Worm (Caenorhabditis elegans) whole organism, L2 larva: ENCODE results near the gene srj-4.

Experiments used
- C34F6.9 ChIP-seq: fragments of 150-350 bp; optimal IDR thresholded peaks from 2 replicates; lab custom pipeline; 2014; ENCODE audit warnings: missing biosample characterization, missing genetic modification characterization
- F13H6.1 ChIP-seq: sonication (generic microtip); optimal IDR thresholded peaks from 2 replicates; lab custom pipeline; 2016; ENCODE audit warnings: missing genetic modification characterization, missing compliant biosample characterization
- R02D3.7 ChIP-seq: fragments of 150-350 bp; optimal IDR thresholded peaks from 2 replicates; lab custom pipeline; 2014; ENCODE audit warnings: missing biosample characterization, missing genetic modification characterization
- ZK546.5 ChIP-seq: sonication (generic microtip); optimal IDR thresholded peaks from 2 replicates; lab custom pipeline; 2017; ENCODE audit warnings: missing biosample characterization, missing genetic modification characterization
- aly-2 ChIP-seq: fragments of 150-350 bp; optimal IDR thresholded peaks from 2 replicates; lab custom pipeline; 2014; ENCODE audit warnings: missing biosample characterization, missing genetic modification characterization
- ama-1 ChIP-seq: fragments of 150-350 bp; optimal IDR thresholded peaks from 2 replicates; lab custom pipeline; 2018; ENCODE audit warnings: inconsistent platforms
- blmp-1 ChIP-seq: sonication (generic microtip); optimal IDR thresholded peaks from 2 replicates; lab custom pipeline; 2017; ENCODE audit warnings: missing genetic modification characterization, mild to moderate bottlenecking, missing compliant biosample characterization, antibody characterized with exemption, moderate library complexity; ENCODE audit not compliant: insufficient read depth
- ceh-16 ChIP-seq: fragments of 150-350 bp; optimal IDR thresholded peaks from 2 replicates; lab custom pipeline; 2014; ENCODE audit warnings: missing biosample characterization, missing genetic modification characterization
- ceh-82 ChIP-seq: fragments of 150-350 bp; optimal IDR thresholded peaks from 2 replicates; lab custom pipeline; 2014; ENCODE audit warnings: missing biosample characterization, missing genetic modification characterization
- crh-2 ChIP-seq: sonication (generic microtip); optimal IDR thresholded peaks from 2 replicates; lab custom pipeline; 2017; ENCODE audit warnings: missing biosample characterization, missing genetic modification characterization
- dmd-4 ChIP-seq: sonication (generic microtip); optimal IDR thresholded peaks from 2 replicates; lab custom pipeline; 2017; ENCODE audit warnings: missing biosample characterization, missing genetic modification characterization
- elt-1 ChIP-seq: fragments of 150-350 bp; optimal IDR thresholded peaks from 2 replicates; lab custom pipeline; 2014; ENCODE audit warnings: missing biosample characterization, missing genetic modification characterization
- elt-3 ChIP-seq: sonication (generic microtip); optimal IDR thresholded peaks from 2 replicates; lab custom pipeline; 2017; ENCODE audit warnings: missing biosample characterization, missing genetic modification characterization
- fos-1 ChIP-seq: fragments of 150-350 bp; optimal IDR thresholded peaks from 2 replicates; lab custom pipeline; 2014; ENCODE audit warnings: missing biosample characterization, missing genetic modification characterization
- gmeb-1 ChIP-seq: fragments of 150-350 bp; optimal IDR thresholded peaks from 2 replicates; lab custom pipeline; 2014; ENCODE audit warnings: missing biosample characterization, missing genetic modification characterization
- lin-11 ChIP-seq: fragments of 150-350 bp; sonication (generic microtip); optimal IDR thresholded peaks from 2 replicates; lab custom pipeline; 2014; ENCODE audit warnings: missing biosample characterization, missing genetic modification characterization, inconsistent platforms, mixed read lengths
- mab-5 ChIP-seq: fragments of 150-350 bp; optimal IDR thresholded peaks from 2 replicates; lab custom pipeline; 2014; ENCODE audit warnings: missing biosample characterization, missing genetic modification characterization
- mbf-1 ChIP-seq: sonication (generic microtip); optimal IDR thresholded peaks from 2 replicates; lab custom pipeline; 2017; ENCODE audit warnings: missing biosample characterization, missing genetic modification characterization
- nhr-10 ChIP-seq: sonication (generic microtip); optimal IDR thresholded peaks from 2 replicates; lab custom pipeline; 2017; ENCODE audit warnings: missing biosample characterization, missing genetic modification characterization
- nhr-11 ChIP-seq: fragments of 150-350 bp; optimal IDR thresholded peaks from 2 replicates; lab custom pipeline; 2014; ENCODE audit warnings: missing biosample characterization, missing genetic modification characterization
- nhr-12 ChIP-seq: fragments of 150-350 bp; optimal IDR thresholded peaks from 2 replicates; lab custom pipeline; 2014; ENCODE audit warnings: missing biosample characterization, missing genetic modification characterization
- nhr-129 ChIP-seq: fragments of 150-350 bp; optimal IDR thresholded peaks from 2 replicates; lab custom pipeline; 2014; ENCODE audit warnings: missing biosample characterization, missing genetic modification characterization
- nhr-21 ChIP-seq: fragments of 150-350 bp; optimal IDR thresholded peaks from 2 replicates; lab custom pipeline; 2014; ENCODE audit warnings: missing biosample characterization, missing genetic modification characterization
- nhr-237 ChIP-seq: fragments of 150-350 bp; optimal IDR thresholded peaks from 2 replicates; lab custom pipeline; 2014; ENCODE audit warnings: missing biosample characterization, missing genetic modification characterization
- nhr-25 ChIP-seq: fragments of 150-350 bp; sonication (generic microtip); optimal IDR thresholded peaks from 3 replicates; lab custom pipeline; 2014; ENCODE audit warnings: missing biosample characterization, missing genetic modification characterization
- nhr-6 ChIP-seq: fragments of 150-350 bp; optimal IDR thresholded peaks from 2 replicates; lab custom pipeline; 2014; ENCODE audit warnings: missing biosample characterization, missing genetic modification characterization
- nhr-77 ChIP-seq: fragments of 150-350 bp; optimal IDR thresholded peaks from 2 replicates; lab custom pipeline; 2014; ENCODE audit warnings: missing biosample characterization, missing genetic modification characterization
- sma-3 ChIP-seq: sonication (generic microtip); optimal IDR thresholded peaks from 2 replicates; lab custom pipeline; 2016; ENCODE audit warnings: missing genetic modification reagents, missing genetic modification characterization, missing compliant biosample characterization
- sma-9 ChIP-seq, 2 experiments: fragments of 150-350 bp in 1 of 2; sonication (generic microtip) in 1 of 2; optimal IDR thresholded peaks; 2 replicates each; lab custom pipeline; 2014 to 2016; ENCODE audit warnings: missing genetic modification characterization in 2 of 2, mild to moderate bottlenecking in 1 of 2, missing biosample characterization in 1 of 2, missing compliant biosample characterization in 1 of 2, missing genetic modification reagents in 1 of 2, moderate library complexity in 1 of 2
- snpc-4 ChIP-seq: fragments of 150-350 bp; optimal IDR thresholded peaks from 2 replicates; lab custom pipeline; 2014; ENCODE audit warnings: missing biosample characterization, missing genetic modification characterization
- unc-55 ChIP-seq: fragments of 150-350 bp; sonication (generic microtip); optimal IDR thresholded peaks from 3 replicates; lab custom pipeline; 2014; ENCODE audit warnings: missing biosample characterization, missing genetic modification reagents, missing genetic modification characterization
- zag-1 ChIP-seq: fragments of 150-350 bp; optimal IDR thresholded peaks from 2 replicates; lab custom pipeline; 2014; ENCODE audit warnings: missing biosample characterization, missing genetic modification characterization
- ztf-1 ChIP-seq: fragments of 200-800 bp; sonication (Bioruptor generic); conservative IDR thresholded peaks from 2 replicates; pipeline ENCODE4 v1.3.6; 2022; ENCODE audit warnings: missing genetic modification characterization, missing compliant biosample characterization
- ztf-4 ChIP-seq: fragments of 150-350 bp; optimal IDR thresholded peaks from 2 replicates; lab custom pipeline; 2014; ENCODE audit warnings: missing biosample characterization, missing genetic modification characterization

srj-4 gene

ce11 chrV:12162906-12163305 lies at the start of gene srj-4:
Gene srj-4, plus strand, starts transcription at chrV:12163206.
- TF ChIP-seq elt-3 (tag; lab: Kevin White, UChicago) = no peak
- no peak for TF ChIP-seq sma-9 (GFP tag; optimal IDR thresholded peaks at IDR 0.05; lab: Kevin White, UChicago)
- no peak for TF ChIP-seq sma-9 (tag; optimal IDR thresholded peaks at IDR 0.05; lab: Kevin White, UChicago)
- no peak for TF ChIP-seq ama-1 (lab: Kevin White, UChicago)
- no peak for TF ChIP-seq nhr-12
- TF ChIP-seq unc-55 (GFP tag; lab: Kevin White, UChicago) = no peak
- TF ChIP-seq ztf-4 (tag; lab: Kevin White, UChicago) = no peak
- TF ChIP-seq snpc-4 (tag; lab: Kevin White, UChicago) = no peak
- TF ChIP-seq nhr-77 (tag; lab: Kevin White, UChicago) = no peak
- TF ChIP-seq ceh-82 (tag; lab: Kevin White, UChicago) = no peak
- TF ChIP-seq ceh-16 = no peak
- no peak for TF ChIP-seq elt-1 (tag; lab: Kevin White, UChicago)
- no peak for TF ChIP-seq C34F6.9
- TF ChIP-seq mbf-1 (tag; lab: Kevin White, UChicago) = no peak
- TF ChIP-seq, all 48 proteins: peak for 0

- TF ChIP-seq nhr-25 (tag; lab: Kevin White, UChicago) (no peak), fos-1 (peak; percentile 64)
These were observed 49.3 kb upstream of the srj-4 start for ce11 chrV:12113726-12114125.

ce11 chrV:12114693-12115092 lies 48.3 kb upstream of the srj-4 start, which contains the start of gene spin-1:
Gene spin-1, plus strand, starts transcription at chrV:12114993.
- TF ChIP-seq ZK546.5 (tag; lab: Kevin White, UChicago) (no peak), C34F6.9 (no peak), snpc-4 (tag; lab: Kevin White, UChicago) (no peak), nhr-10 (tag; lab: Kevin White, UChicago) (no peak), nhr-6 (tag; lab: Kevin White, UChicago) (no peak), dmd-4 (tag; lab: Kevin White, UChicago) (no peak), elt-3 (tag; lab: Kevin White, UChicago) (no peak), mbf-1 (tag; lab: Kevin White, UChicago) (no peak), crh-2 (tag; lab: Kevin White, UChicago) (no peak), F13H6.1 (no peak), mab-5 (no peak), nhr-21 (tag; lab: Kevin White, UChicago) (no peak), zag-1 (no peak), lin-11 (tag; lab: Kevin White, UChicago) (no peak), nhr-129 (tag; lab: Kevin White, UChicago) (no peak), R02D3.7 (tag; lab: Kevin White, UChicago) (no peak), fos-1 (no peak), blmp-1 (tag; lab: Kevin White, UChicago) (no peak), nhr-11 (tag; lab: Kevin White, UChicago) (no peak)
- TF ChIP-seq, all 48 proteins: peak for 0

ce11 chrV:12115150-12115549 lies 47.9 kb upstream of the srj-4 start:
- TF ChIP-seq unc-55 (GFP tag; lab: Kevin White, UChicago) (no peak), sma-9 (GFP tag; optimal IDR thresholded peaks at IDR 0.05; lab: Kevin White, UChicago) (peak; percentile 20), sma-9 (tag; optimal IDR thresholded peaks at IDR 0.05; lab: Kevin White, UChicago) (no peak)
- TF ChIP-seq, all 48 proteins: peak for 1

- TF ChIP-seq nhr-25 (tag; lab: Kevin White, UChicago) (no peak), blmp-1 (tag; lab: Kevin White, UChicago) (no peak), F13H6.1 (no peak), mbf-1 (tag; lab: Kevin White, UChicago) (no peak), crh-2 (tag; lab: Kevin White, UChicago) (no peak), nhr-237 (tag; lab: Kevin White, UChicago) (no peak), sma-3 (GFP tag; lab: Kevin White, UChicago) (no peak), elt-1 (tag; lab: Kevin White, UChicago) (no peak), lin-11 (tag; lab: Kevin White, UChicago) (no peak), R02D3.7 (tag; lab: Kevin White, UChicago) (no peak), ztf-1 (GFP tag; lab: Robert Waterston, UW) (no peak), snpc-4 (tag; lab: Kevin White, UChicago) (no peak), aly-2 (no peak), ztf-4 (tag; lab: Kevin White, UChicago) (no peak), nhr-12 (no peak), gmeb-1 (tag; lab: Kevin White, UChicago) (no peak)
These were observed 45.4 kb upstream of the srj-4 start, which contains the start of gene C13C4.8 for ce11 chrV:12117567-12118053. Gene C13C4.8, plus strand, starts transcription at chrV:12118003.
